Fruit fly (Drosophila melanogaster): ENCODE data around the gene Got2.

DNA sequence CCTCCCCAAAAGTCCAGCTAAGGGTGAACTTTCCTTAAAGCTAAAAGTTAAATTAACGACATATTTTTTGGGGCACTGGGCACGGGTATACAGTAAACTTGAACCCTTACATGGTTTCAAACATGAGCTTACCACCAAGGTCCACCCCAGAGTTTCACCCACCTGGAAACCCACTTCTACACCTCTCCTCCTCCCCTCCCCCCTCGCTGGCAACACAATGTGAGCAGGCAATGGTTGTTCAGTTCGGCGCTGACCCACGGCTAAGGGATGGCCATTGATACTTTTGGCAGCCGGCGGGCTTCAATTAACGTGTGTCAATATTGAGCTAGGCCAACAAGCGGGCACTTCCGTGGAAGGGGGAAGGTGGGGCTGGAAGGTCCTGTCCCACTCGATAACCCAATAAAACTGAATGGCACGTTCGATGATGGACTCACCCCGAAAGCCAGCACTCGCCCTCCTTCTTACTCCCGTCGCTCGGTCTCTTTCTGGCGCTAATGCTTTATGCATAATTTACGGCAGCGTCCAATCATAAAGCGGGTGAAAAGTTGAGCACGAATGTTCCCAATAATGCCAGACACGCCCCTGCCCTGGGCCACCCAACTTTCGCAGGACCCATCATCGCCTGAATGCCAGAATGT lies 43.0 kb downstream of the Got2 start:
- TF ChIP-seq CG6808 (GFP tag; optimal IDR thresholded peaks at IDR 0.05) (no peak), CG6792 (GFP tag; optimal IDR thresholded peaks at IDR 0.05) (no peak), CG11762 (GFP tag; optimal IDR thresholded peaks at IDR 0.05; ENCODE audit: insufficient read depth) (no peak), lz (GFP tag; optimal IDR thresholded peaks at IDR 0.05) (no peak), svp (GFP tag) (peak; percentile 51), CG11902 (GFP tag; optimal IDR thresholded peaks at IDR 0.05) (no peak), topi (GFP tag; optimal IDR thresholded peaks at IDR 0.05) (no peak), Hr4 (GFP tag; optimal IDR thresholded peaks at IDR 0.05) (no peak), OdsH (GFP tag; optimal IDR thresholded peaks at IDR 0.05) (no peak), vri (GFP tag; optimal IDR thresholded peaks at IDR 0.05) (no peak), Hr38 (GFP tag; optimal IDR thresholded peaks at IDR 0.05) (no peak)
